Fruit fly (Drosophila melanogaster): ENCODE results near the gene CalpC.
A peak's percentile ranks its signal among the peaks of the same experiment; 100 is the strongest.

The CalpC gene

DNA sequence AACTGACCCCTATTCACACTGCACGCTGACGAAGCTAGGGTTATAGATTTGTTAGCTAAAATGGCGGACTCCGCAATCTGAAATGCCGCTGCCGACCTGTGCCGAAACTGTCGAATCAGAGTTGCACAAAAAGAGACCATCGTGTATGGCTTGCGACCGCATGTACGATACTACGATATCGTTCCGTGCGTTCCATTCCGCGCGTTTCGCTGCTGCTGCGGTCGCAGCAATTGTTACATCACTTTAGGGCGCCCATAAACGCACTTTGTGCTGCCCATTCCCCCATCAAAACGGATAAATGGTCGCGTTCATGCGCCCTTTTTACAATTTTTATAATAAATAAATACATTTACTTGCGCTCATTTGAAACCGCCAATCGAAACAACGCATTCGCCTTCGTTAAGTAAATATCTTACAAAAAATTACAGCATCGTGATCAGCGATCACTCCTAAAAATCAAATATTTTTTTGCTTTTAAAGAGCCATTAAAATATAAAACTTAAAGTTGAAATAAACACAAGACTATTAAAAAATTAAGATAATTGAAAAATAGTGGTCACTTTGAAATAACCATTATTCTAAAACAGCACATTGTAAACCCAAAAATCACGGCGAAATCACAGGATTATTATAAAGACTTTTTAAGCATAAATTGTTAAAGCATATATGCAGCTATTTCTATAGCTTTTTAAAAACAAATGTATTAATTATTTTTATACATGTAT lies 5.2 kb upstream of the CalpC start, which contains the start of gene Cyp1 (continued):
- TF ChIP-seq MBD-R2 (GFP tag; IDR thresholded peaks at IDR 0.05) (peak; percentile 52), nerfin-1 (tag; optimal IDR thresholded peaks at IDR 0.05) (no peak), CG13894 (tag; optimal IDR thresholded peaks at IDR 0.05) (peak; percentile 38), CG11398 (GFP tag; optimal IDR thresholded peaks at IDR 0.05) (no peak), stwl (tag; optimal IDR thresholded peaks at IDR 0.05) (peak; percentile 41), CG32772 (GFP tag; IDR thresholded peaks at IDR 0.05) (peak; percentile 32; the same call in 1 of the 2 replicates), CG10462 (GFP tag; optimal IDR thresholded peaks at IDR 0.05) (no peak), CG30403 (GFP tag; optimal IDR thresholded peaks at IDR 0.05) (peak; percentile 15), sisA (GFP tag; IDR thresholded peaks at IDR 0.05) (peak; percentile 36), lab (GFP tag; optimal IDR thresholded peaks at IDR 0.05) (no peak), CG1024 (GFP tag; IDR thresholded peaks at IDR 0.05) (peak; percentile 79), esg (GFP tag; conservative IDR thresholded peaks at IDR 0.05) (no peak; the same call in 1 of the 2 replicates), CG6689 (GFP tag; IDR thresholded peaks at IDR 0.05) (peak; percentile 41; the same call in 1 of the 2 replicates), CG14710 (tag; optimal IDR thresholded peaks at IDR 0.05) (peak; percentile 32), Dbx (GFP tag; IDR thresholded peaks at IDR 0.05) (peak; percentile 79), CG16863 (GFP tag; optimal IDR thresholded peaks at IDR 0.05) (no peak), Scr (GFP tag; IDR thresholded peaks at IDR 0.05; ENCODE audit: partially characterized antibody) (peak; percentile 76), ato (GFP tag; IDR thresholded peaks at IDR 0.05; ENCODE audit: partially characterized antibody) (peak; percentile 82), CG14014 (GFP tag; IDR thresholded peaks at IDR 0.05) (0 out of 2 replicates have a peak, but pooled peaks have one; percentile 22), CG4617 (GFP tag; optimal IDR thresholded peaks at IDR 0.05; ENCODE audit: borderline replicate concordance) (no peak), CG3726 (GFP tag; IDR thresholded peaks at IDR 0.05) (no peak), Med (GFP tag) (peak; percentile 88), CG1529 (GFP tag; optimal IDR thresholded peaks at IDR 0.05) (no peak), slp2 (GFP tag; optimal IDR thresholded peaks at IDR 0.05) (no peak), Sox100B (GFP tag; optimal IDR thresholded peaks at IDR 0.05) (peak; percentile 32), disco-r (GFP tag; optimal IDR thresholded peaks at IDR 0.05) (no peak), pfk (GFP tag; optimal IDR thresholded peaks at IDR 0.05) (peak; percentile 98), Mrtf (GFP tag; IDR thresholded peaks at IDR 0.05) (no peak; the same call in 2 of the 3 replicates), tio (GFP tag; optimal IDR thresholded peaks at IDR 0.05) (no peak), E2f1 (GFP tag; IDR thresholded peaks at IDR 0.05) (peak; percentile 60), CG31365 (tag; optimal IDR thresholded peaks at IDR 0.05) (no peak), E2f2 (GFP tag; IDR thresholded peaks at IDR 0.05) (peak; percentile 64), dmrt99B (tag; optimal IDR thresholded peaks at IDR 0.05) (no peak), cato (GFP tag; optimal IDR thresholded peaks at IDR 0.05; ENCODE audit: borderline replicate concordance) (no peak), amos (GFP tag; IDR thresholded peaks at IDR 0.05; ENCODE audit: partially characterized antibody) (peak; percentile 90), CG4820 (GFP tag; optimal IDR thresholded peaks at IDR 0.05) (peak; percentile 31), ems (GFP tag; optimal IDR thresholded peaks at IDR 0.05) (no peak), Lpt (GFP tag; optimal IDR thresholded peaks at IDR 0.05) (no peak), her (GFP tag; optimal IDR thresholded peaks at IDR 0.05) (peak; percentile 73), Sox102F (GFP tag; optimal IDR thresholded peaks at IDR 0.05) (no peak), CG4730 (GFP tag; IDR thresholded peaks at IDR 0.05) (0 out of 2 replicates have a peak, but pooled peaks have one; percentile 25), HLH3B (GFP tag; IDR thresholded peaks at IDR 0.05) (peak; percentile 19; the same call in 1 of the 2 replicates), ewg (GFP tag; optimal IDR thresholded peaks at IDR 0.05) (peak; percentile 12), CG9817 (tag; optimal IDR thresholded peaks at IDR 0.05) (peak; percentile 38), CG18476 (GFP tag; optimal IDR thresholded peaks at IDR 0.05) (peak; percentile 44), CG3407 (GFP tag; optimal IDR thresholded peaks at IDR 0.05) (no peak), CG4282 (GFP tag; optimal IDR thresholded peaks at IDR 0.05) (no peak), CG17385 (GFP tag; optimal IDR thresholded peaks at IDR 0.05) (no peak), CG2889 (GFP tag; IDR thresholded peaks at IDR 0.05) (no peak; the same call in 2 of the 3 replicates)
